Worm (Caenorhabditis elegans) whole organism, L3 larva: ENCODE measurements around the gene F18A1.1.

Experiments used
- ZK546.5 ChIP-seq: sonication (generic microtip); optimal IDR thresholded peaks from 2 replicates; lab custom pipeline; 2017; ENCODE audit warnings: missing biosample characterization, missing genetic modification characterization
- aly-2 ChIP-seq: fragments of 150-350 bp; optimal IDR thresholded peaks from 2 replicates; lab custom pipeline; 2014; ENCODE audit warnings: missing biosample characterization, missing genetic modification characterization
- ama-1 ChIP-seq: fragments of 150-350 bp; optimal IDR thresholded peaks from 2 replicates; lab custom pipeline; 2018
- ceh-16 ChIP-seq: sonication (generic microtip); optimal IDR thresholded peaks from 2 replicates; lab custom pipeline; 2017; ENCODE audit warnings: missing biosample characterization, missing genetic modification characterization
- ceh-82 ChIP-seq: fragments of 150-350 bp; optimal IDR thresholded peaks from 2 replicates; lab custom pipeline; 2014; ENCODE audit warnings: missing biosample characterization, missing genetic modification characterization
- egl-5 ChIP-seq: fragments of 150-350 bp; optimal IDR thresholded peaks from 2 replicates; lab custom pipeline; 2017; ENCODE audit warnings: missing biosample characterization, missing genetic modification reagents, missing genetic modification characterization, inconsistent platforms
- elt-1 ChIP-seq: fragments of 150-350 bp; optimal IDR thresholded peaks from 2 replicates; lab custom pipeline; 2014; ENCODE audit warnings: missing biosample characterization, missing genetic modification characterization
- elt-2 ChIP-seq: sonication (generic microtip); optimal IDR thresholded peaks from 2 replicates; lab custom pipeline; 2016; ENCODE audit warnings: missing genetic modification reagents, mild to moderate bottlenecking, missing genetic modification characterization, missing compliant biosample characterization
- eor-1 ChIP-seq, 2 experiments: fragments of 150-350 bp; optimal IDR thresholded peaks; 2 replicates each; lab custom pipeline; 2014 to 2018; ENCODE audit warnings: missing biosample characterization in 2 of 2, missing genetic modification characterization in 2 of 2
- fkh-10 ChIP-seq: sonication (generic microtip); optimal IDR thresholded peaks from 2 replicates; lab custom pipeline; 2017; ENCODE audit warnings: missing biosample characterization, missing genetic modification reagents, missing genetic modification characterization
- fos-1 ChIP-seq: fragments of 150-350 bp; optimal IDR thresholded peaks from 2 replicates; lab custom pipeline; 2014; ENCODE audit warnings: missing biosample characterization, missing genetic modification characterization
- hmg-11 ChIP-seq: sonication (generic microtip); optimal IDR thresholded peaks from 2 replicates; lab custom pipeline; 2016; ENCODE audit warnings: missing genetic modification characterization, missing compliant biosample characterization
- jun-1 ChIP-seq: fragments of 150-350 bp; optimal IDR thresholded peaks from 2 replicates; lab custom pipeline; 2014; ENCODE audit warnings: missing biosample characterization, missing genetic modification reagents, missing genetic modification characterization
- lin-15B ChIP-seq: fragments of 150-350 bp; optimal IDR thresholded peaks from 2 replicates; lab custom pipeline; 2014; ENCODE audit warnings: missing biosample characterization, missing genetic modification characterization
- lin-39 ChIP-seq: fragments of 150-350 bp; optimal IDR thresholded peaks from 2 replicates; lab custom pipeline; 2018; ENCODE audit warnings: missing biosample characterization, missing genetic modification reagents, missing genetic modification characterization
- lsy-12 ChIP-seq: sonication (generic microtip); optimal IDR thresholded peaks from 2 replicates; lab custom pipeline; 2016; ENCODE audit warnings: mild to moderate bottlenecking, missing genetic modification characterization, missing compliant biosample characterization
- mdl-1 ChIP-seq: fragments of 150-350 bp; optimal IDR thresholded peaks from 2 replicates; lab custom pipeline; 2014; ENCODE audit warnings: missing biosample characterization, missing genetic modification characterization
- mml-1 ChIP-seq: fragments of 150-350 bp; sonication (generic microtip); optimal IDR thresholded peaks from 3 replicates; lab custom pipeline; 2014; ENCODE audit warnings: missing biosample characterization, missing genetic modification characterization
- nfya-1 ChIP-seq: sonication (generic microtip); optimal IDR thresholded peaks from 2 replicates; lab custom pipeline; 2017; ENCODE audit warnings: missing genetic modification characterization, mild to moderate bottlenecking, missing compliant biosample characterization, antibody characterized with exemption, moderate library complexity; ENCODE audit not compliant: insufficient read depth
- nhr-11 ChIP-seq: fragments of 150-350 bp; optimal IDR thresholded peaks from 2 replicates; lab custom pipeline; 2014; ENCODE audit warnings: missing biosample characterization, missing genetic modification characterization
- nhr-12 ChIP-seq: fragments of 150-350 bp; optimal IDR thresholded peaks from 2 replicates; lab custom pipeline; 2014; ENCODE audit warnings: missing biosample characterization, missing genetic modification characterization
- nhr-23 ChIP-seq: fragments of 150-350 bp; optimal IDR thresholded peaks from 2 replicates; lab custom pipeline; 2014; ENCODE audit warnings: missing biosample characterization, missing genetic modification reagents, missing genetic modification characterization
- nhr-237 ChIP-seq: fragments of 150-350 bp; optimal IDR thresholded peaks from 2 replicates; lab custom pipeline; 2014; ENCODE audit warnings: missing biosample characterization, missing genetic modification characterization
- nhr-25 ChIP-seq: sonication (generic microtip); optimal IDR thresholded peaks from 2 replicates; lab custom pipeline; 2017; ENCODE audit warnings: missing biosample characterization, missing genetic modification characterization
- nhr-28 ChIP-seq: fragments of 150-350 bp; optimal IDR thresholded peaks from 2 replicates; lab custom pipeline; 2014; ENCODE audit warnings: missing biosample characterization, missing genetic modification characterization
- nhr-43 ChIP-seq: sonication (generic microtip); optimal IDR thresholded peaks from 2 replicates; lab custom pipeline; 2016; ENCODE audit warnings: mild to moderate bottlenecking, missing genetic modification characterization, missing compliant biosample characterization; ENCODE audit not compliant: poor library complexity, severe bottlenecking
- nhr-67 ChIP-seq: fragments of 150-350 bp; optimal IDR thresholded peaks from 2 replicates; lab custom pipeline; 2014; ENCODE audit warnings: missing biosample characterization, missing genetic modification characterization
- nhr-76 ChIP-seq: fragments of 150-350 bp; sonication (generic microtip); optimal IDR thresholded peaks from 5 replicates; lab custom pipeline; 2014; ENCODE audit warnings: missing biosample characterization, missing genetic modification characterization
- pha-4 ChIP-seq: fragments of 150-350 bp; optimal IDR thresholded peaks from 2 replicates; lab custom pipeline; 2014; ENCODE audit warnings: missing biosample characterization, missing genetic modification reagents, missing genetic modification characterization
- pqm-1 ChIP-seq: fragments of 150-350 bp; optimal IDR thresholded peaks from 2 replicates; lab custom pipeline; 2017; ENCODE audit warnings: missing biosample characterization, missing genetic modification characterization, inconsistent platforms
- sea-2 ChIP-seq: fragments of 150-350 bp; sonication (generic microtip); optimal IDR thresholded peaks from 4 replicates; lab custom pipeline; 2014; ENCODE audit warnings: missing biosample characterization, missing genetic modification reagents, missing genetic modification characterization
- unc-39 ChIP-seq: sonication (generic microtip); optimal IDR thresholded peaks from 4 replicates; lab custom pipeline; 2017; ENCODE audit warnings: missing biosample characterization, missing genetic modification characterization
- ztf-11 ChIP-seq: fragments of 150-350 bp; optimal IDR thresholded peaks from 2 replicates; lab custom pipeline; 2014; ENCODE audit warnings: missing biosample characterization, missing genetic modification characterization
- ztf-4 ChIP-seq: fragments of 150-350 bp; optimal IDR thresholded peaks from 2 replicates; lab custom pipeline; 2014; ENCODE audit warnings: missing biosample characterization, missing genetic modification characterization

The F18A1.1 gene

ce11 chrII:7682488-7682887 is 2.2 kb upstream of the F18A1.1 start:
- TF ChIP-seq ZK546.5 (tag; lab: Kevin White, UChicago) (no peak), nhr-237 (tag; lab: Kevin White, UChicago) (no peak), lin-39 (no peak), pha-4 (tag; lab: Kevin White, UChicago) (no peak), pqm-1 (tag; lab: Kevin White, UChicago) (no peak), jun-1 (tag; lab: Kevin White, UChicago) (no peak), nhr-76 (tag; lab: Kevin White, UChicago) (no peak), fos-1 (tag; lab: Kevin White, UChicago) (no peak), eor-1 (tag; optimal IDR thresholded peaks at IDR 0.05; lab: Kevin White, UChicago) (no peak), ztf-4 (tag; lab: Kevin White, UChicago) (no peak), nhr-11 (tag; lab: Kevin White, UChicago) (no peak), nhr-43 (no peak), elt-2 (tag; lab: Kevin White, UChicago) (no peak), nhr-28 (no peak), nhr-25 (no peak), nhr-23 (tag; lab: Kevin White, UChicago) (no peak), ceh-16 (tag; lab: Kevin White, UChicago) (no peak), fkh-10 (GFP tag; lab: Kevin White, UChicago) (no peak), nhr-12 (no peak)

ce11 chrII:7690384-7690783 is 5.7 kb downstream of the F18A1.1 start, which contains the start of gene pid-1:
pid-1 (minus strand) TSS chrII:7690556.
- TF ChIP-seq mdl-1 (tag; lab: Kevin White, UChicago) (no peak), lin-15B (tag; lab: Kevin White, UChicago) (no peak), fkh-10 (GFP tag; lab: Kevin White, UChicago) (no peak)
- TF ChIP-seq, all 47 proteins: peak for 0

- no peak for TF ChIP-seq ceh-82 (tag; lab: Kevin White, UChicago)
- no peak for TF ChIP-seq sea-2
- TF ChIP-seq elt-2 (tag; lab: Kevin White, UChicago) = peak; percentile 87
- TF ChIP-seq pqm-1 (tag; lab: Kevin White, UChicago) = peak; percentile 78
- no peak for TF ChIP-seq nfya-1 (tag; lab: Kevin White, UChicago)
Measured at ce11 chrII:7693929-7694328, 9.2 kb downstream of the F18A1.1 start, which contains the start of gene nhx-2. nhx-2 (minus strand) TSS chrII:7693957.

ce11 chrII:7694745-7695144 is 10.1 kb downstream of the F18A1.1 start:
- TF ChIP-seq jun-1 (tag; lab: Kevin White, UChicago) = peak; percentile 31
- peak; percentile 85 for TF ChIP-seq elt-2 (tag; lab: Kevin White, UChicago)
- TF ChIP-seq ama-1 = no peak
- no peak for TF ChIP-seq nhr-23 (tag; lab: Kevin White, UChicago)
- TF ChIP-seq ceh-16 (tag; lab: Kevin White, UChicago) = no peak
- no peak for TF ChIP-seq unc-39 (tag; lab: Kevin White, UChicago)
- TF ChIP-seq ztf-11 (tag; lab: Kevin White, UChicago) = no peak
- TF ChIP-seq egl-5 (tag; lab: Kevin White, UChicago) = no peak
- TF ChIP-seq nhr-28 = no peak
- no peak for TF ChIP-seq lin-39
- peak; percentile 66 for TF ChIP-seq pqm-1 (tag; lab: Kevin White, UChicago)

- no peak for TF ChIP-seq fos-1 (tag; lab: Kevin White, UChicago)
- peak; percentile 3 for TF ChIP-seq pha-4 (tag; lab: Kevin White, UChicago)
- TF ChIP-seq hmg-11 (tag; lab: Kevin White, UChicago) = no peak
- no peak for TF ChIP-seq elt-1 (tag; lab: Kevin White, UChicago)
- TF ChIP-seq pqm-1 (tag; lab: Kevin White, UChicago) = peak; percentile 88
- TF ChIP-seq aly-2 (tag; lab: Kevin White, UChicago) = no peak
- TF ChIP-seq ztf-4 (tag; lab: Kevin White, UChicago) = no peak
- no peak for TF ChIP-seq unc-39 (tag; lab: Kevin White, UChicago)
- no peak for TF ChIP-seq fkh-10 (GFP tag; lab: Kevin White, UChicago)
- peak; percentile 55 for TF ChIP-seq jun-1 (tag; lab: Kevin White, UChicago)
- TF ChIP-seq ZK546.5 (tag; lab: Kevin White, UChicago) = no peak
- TF ChIP-seq lin-39 = no peak
- peak; percentile 98 for TF ChIP-seq elt-2 (tag; lab: Kevin White, UChicago)
Measured at ce11 chrII:7695636-7696035, 10.9 kb downstream of the F18A1.1 start.

- TF ChIP-seq egl-5 (tag; lab: Kevin White, UChicago) = no peak
- TF ChIP-seq nhr-12 = no peak
- no peak for TF ChIP-seq nhr-237 (tag; lab: Kevin White, UChicago)
- TF ChIP-seq ceh-16 (tag; lab: Kevin White, UChicago) = no peak
- no peak for TF ChIP-seq ceh-82 (tag; lab: Kevin White, UChicago)
- TF ChIP-seq nhr-11 (tag; lab: Kevin White, UChicago) = no peak
- no peak for TF ChIP-seq ZK546.5 (tag; lab: Kevin White, UChicago)
- TF ChIP-seq fkh-10 (GFP tag; lab: Kevin White, UChicago) = no peak
- TF ChIP-seq lin-39 = no peak
- no peak for TF ChIP-seq lsy-12 (tag; lab: Kevin White, UChicago)
- no peak for TF ChIP-seq mml-1 (tag; lab: Kevin White, UChicago)
- no peak for TF ChIP-seq nhr-67
- TF ChIP-seq mdl-1 (tag; lab: Kevin White, UChicago) = no peak
Measured at ce11 chrII:7697156-7697555, 12.5 kb downstream of the F18A1.1 start.
